Worm (Caenorhabditis elegans) whole organism, midembryonic: ENCODE measurements around the gene trpp-4.

Experiments
- T22C8.4 ChIP-seq: fragments of 200-800 bp; sonication (Bioruptor generic); IDR thresholded peaks from 2 replicates; pipeline ENCODE4 v1.3.6; 2022; ENCODE audit warnings: missing genetic modification characterization, missing compliant biosample characterization
- cog-1 ChIP-seq: sonication (generic microtip); optimal IDR thresholded peaks from 2 replicates; lab custom pipeline; 2016; ENCODE audit warnings: missing genetic modification characterization, missing compliant biosample characterization
- flt-1 ChIP-seq: fragments of 200-800 bp; sonication (Bioruptor generic); IDR thresholded peaks from 2 replicates; pipeline ENCODE4 v1.3.6; 2022; ENCODE audit warnings: missing genetic modification characterization, missing compliant biosample characterization
- klf-2 ChIP-seq: fragments of 200-800 bp; sonication (Bioruptor generic); conservative IDR thresholded peaks from 2 replicates; pipeline ENCODE4 v1.3.6; 2022; ENCODE audit warnings: missing genetic modification reagents, missing genetic modification characterization, missing compliant biosample characterization
- med-1 ChIP-seq: sonication (generic microtip); optimal IDR thresholded peaks from 2 replicates; lab custom pipeline; 2017; ENCODE audit warnings: missing genetic modification characterization, mild to moderate bottlenecking, missing compliant biosample characterization, antibody characterized with exemption, missing genetic modification reagents; ENCODE audit not compliant: insufficient read depth
- ref-1 ChIP-seq: fragments of 200-800 bp; sonication (Bioruptor generic); conservative IDR thresholded peaks from 2 replicates; pipeline ENCODE4 v1.3.6; 2022; ENCODE audit warnings: missing genetic modification reagents, missing genetic modification characterization, missing compliant biosample characterization
- ztf-23 ChIP-seq: fragments of 200-800 bp; sonication (Bioruptor generic); IDR thresholded peaks from 2 replicates; pipeline ENCODE4 v1.3.6; 2022; ENCODE audit warnings: missing genetic modification reagents, missing genetic modification characterization, missing compliant biosample characterization
- ztf-29 ChIP-seq: fragments of 200-800 bp; sonication (Bioruptor generic); IDR thresholded peaks from 2 replicates; pipeline ENCODE4 v1.3.6; 2022; ENCODE audit warnings: missing genetic modification reagents, missing genetic modification characterization, missing compliant biosample characterization

DNA sequence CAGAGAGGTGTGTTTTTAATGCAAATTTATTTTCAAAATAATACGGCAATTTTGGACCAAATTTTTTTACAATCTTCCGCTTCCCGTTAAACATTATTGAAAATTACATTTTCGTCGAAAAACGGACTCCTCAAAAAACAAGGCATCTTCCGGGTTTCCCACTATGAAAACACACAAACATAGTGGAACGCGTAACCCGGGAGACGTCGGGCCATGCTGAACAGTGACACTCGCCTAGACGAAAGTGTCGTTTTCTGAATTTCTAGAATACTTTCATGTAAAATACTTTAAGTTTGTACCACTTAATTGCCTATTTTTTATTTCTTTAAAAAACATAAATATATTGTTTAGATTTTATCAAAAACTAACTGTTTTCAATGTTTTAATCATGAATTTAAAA lies 8.2 kb upstream of the trpp-4 start:
- no peak for TF ChIP-seq ztf-29 (GFP tag; lab: Robert Waterston, UW)
- no peak for TF ChIP-seq flt-1 (GFP tag; lab: Robert Waterston, UW)
- no peak for TF ChIP-seq ztf-23
- TF ChIP-seq T22C8.4, result no peak
- no peak for TF ChIP-seq klf-2
- no peak for TF ChIP-seq ref-1 (GFP tag; lab: Robert Waterston, UW)
- no peak for TF ChIP-seq cog-1
- TF ChIP-seq med-1 (GFP tag; lab: Kevin White, UChicago), result no peak
